Worm (Caenorhabditis elegans) whole organism, young adult: ENCODE results near the gene crn-7.

ENCODE experiments used
- C17E4.6 ChIP-seq: fragments of 200-800 bp; sonication (Bioruptor generic); IDR thresholded peaks from 2 replicates; pipeline ENCODE4 v1.3.6; 2022; ENCODE audit warnings: missing genetic modification reagents, missing genetic modification characterization, missing compliant biosample characterization
- F23B12.7 ChIP-seq: sonication (generic microtip); optimal IDR thresholded peaks from 2 replicates; lab custom pipeline; 2017; ENCODE audit warnings: missing genetic modification characterization, mild to moderate bottlenecking, missing compliant biosample characterization, antibody characterized with exemption, moderate library complexity; ENCODE audit not compliant: insufficient read depth
- F39B2.1 ChIP-seq: fragments of 200-800 bp; sonication (Bioruptor generic); IDR thresholded peaks from 2 replicates; pipeline ENCODE4 v1.3.6; 2022; ENCODE audit warnings: missing genetic modification reagents, missing genetic modification characterization, missing compliant biosample characterization
- F49E8.2 ChIP-seq: sonication (generic microtip); optimal IDR thresholded peaks from 3 replicates; lab custom pipeline; 2017; ENCODE audit warnings: missing genetic modification characterization, mild to moderate bottlenecking, missing compliant biosample characterization, antibody characterized with exemption, moderate library complexity; ENCODE audit not compliant: insufficient read depth
- F52B5.7 ChIP-seq: sonication (generic microtip); optimal IDR thresholded peaks from 2 replicates; lab custom pipeline; 2016; ENCODE audit warnings: mild to moderate bottlenecking, missing genetic modification characterization, missing compliant biosample characterization
- F55B11.4 ChIP-seq: sonication (generic microtip); optimal IDR thresholded peaks from 2 replicates; lab custom pipeline; 2016; ENCODE audit warnings: missing compliant biosample characterization, missing genetic modification characterization, borderline replicate concordance; ENCODE audit not compliant: insufficient read depth
- F57C9.4 ChIP-seq: sonication (generic microtip); optimal IDR thresholded peaks from 2 replicates; lab custom pipeline; 2017; ENCODE audit warnings: mild to moderate bottlenecking, missing genetic modification characterization, missing compliant biosample characterization
- T26A5.8 ChIP-seq: sonication (generic microtip); optimal IDR thresholded peaks from 2 replicates; lab custom pipeline; 2016; ENCODE audit warnings: missing genetic modification characterization, missing compliant biosample characterization
- Y67H2A.10 ChIP-seq: fragments of 200-800 bp; sonication (Bioruptor generic); conservative IDR thresholded peaks from 2 replicates; pipeline ENCODE4 v1.3.6; 2022; ENCODE audit warnings: missing genetic modification reagents, missing genetic modification characterization, missing compliant biosample characterization
- Y79H2A.3 ChIP-seq: fragments of 200-800 bp; sonication (Bioruptor generic); conservative IDR thresholded peaks from 2 replicates; pipeline ENCODE4 v1.3.6; 2022; ENCODE audit warnings: missing genetic modification reagents, missing genetic modification characterization, missing compliant biosample characterization
- bed-1 ChIP-seq: fragments of 200-800 bp; sonication (Bioruptor generic); IDR thresholded peaks from 2 replicates; pipeline ENCODE4 v1.3.6; 2022; ENCODE audit warnings: missing genetic modification reagents, missing genetic modification characterization, missing compliant biosample characterization
- cebp-1 ChIP-seq, 2 experiments: fragments of 200-800 bp in 1 of 2; sonication (Bioruptor generic) in 1 of 2; sonication (generic microtip) in 1 of 2; IDR thresholded peaks in 1 of 2; optimal IDR thresholded peaks in 1 of 2; 2 replicates each; pipeline versions ENCODE4 v1.3.6 to Lab custom; 2017 to 2022; ENCODE audit warnings: missing compliant biosample characterization in 2 of 2, missing genetic modification characterization in 2 of 2, mild to moderate bottlenecking in 1 of 2, missing genetic modification reagents in 1 of 2, moderate library complexity in 1 of 2
- cebp-2 ChIP-seq: fragments of 200-800 bp; sonication (Bioruptor generic); IDR thresholded peaks from 2 replicates; pipeline ENCODE4 v1.3.6; 2022; ENCODE audit warnings: missing genetic modification characterization, missing compliant biosample characterization
- die-1 ChIP-seq: sonication (generic microtip); optimal IDR thresholded peaks from 2 replicates; lab custom pipeline; 2016; ENCODE audit warnings: missing genotype, mild to moderate bottlenecking, missing genetic modification characterization, missing compliant biosample characterization
- dox-1 ChIP-seq: fragments of 200-800 bp; sonication (Bioruptor generic); IDR thresholded peaks from 2 replicates; pipeline ENCODE4 v1.3.6; 2022; ENCODE audit warnings: missing genetic modification reagents, missing genetic modification characterization, missing compliant biosample characterization
- egl-18 ChIP-seq: fragments of 200-800 bp; sonication (Bioruptor generic); IDR thresholded peaks from 2 replicates; pipeline ENCODE4 v1.3.6; 2022; ENCODE audit warnings: missing genetic modification reagents, missing genetic modification characterization, missing compliant biosample characterization
- egrh-3 ChIP-seq: fragments of 200-800 bp; sonication (Bioruptor generic); IDR thresholded peaks from 2 replicates; pipeline ENCODE4 v1.3.6; 2022; ENCODE audit warnings: missing genetic modification reagents, missing genetic modification characterization, missing compliant biosample characterization
- hlh-12 ChIP-seq: sonication (generic microtip); optimal IDR thresholded peaks from 2 replicates; lab custom pipeline; 2016; ENCODE audit warnings: missing genetic modification characterization, missing compliant biosample characterization
- let-526 ChIP-seq: fragments of 200-800 bp; sonication (Bioruptor generic); IDR thresholded peaks from 2 replicates; pipeline ENCODE4 v1.3.6; 2022; ENCODE audit warnings: missing genetic modification reagents, missing genetic modification characterization, missing compliant biosample characterization
- let-607 ChIP-seq, 2 experiments: fragments of 200-800 bp in 1 of 2; sonication (Bioruptor generic) in 1 of 2; sonication (generic microtip) in 1 of 2; optimal IDR thresholded peaks; 2 replicates each; lab custom pipeline; 2016 to 2018; ENCODE audit warnings: mild to moderate bottlenecking in 2 of 2, missing compliant biosample characterization in 2 of 2, missing genetic modification characterization in 2 of 2, moderate library complexity in 2 of 2, missing genotype in 1 of 2
- lin-26 ChIP-seq: fragments of 200-800 bp; sonication (Bioruptor generic); IDR thresholded peaks from 2 replicates; pipeline ENCODE4 v1.3.6; 2022; ENCODE audit warnings: missing genetic modification reagents, missing genetic modification characterization, missing compliant biosample characterization
- lin-54 ChIP-seq: fragments of 200-800 bp; sonication (Bioruptor generic); optimal IDR thresholded peaks from 2 replicates; lab custom pipeline; 2018; ENCODE audit warnings: mild to moderate bottlenecking, missing genetic modification characterization, missing compliant biosample characterization
- lir-1 ChIP-seq: fragments of 200-800 bp; sonication (Bioruptor generic); conservative IDR thresholded peaks from 2 replicates; pipeline ENCODE4 v1.3.6; 2022; ENCODE audit warnings: missing genetic modification reagents, missing genetic modification characterization, missing compliant biosample characterization
- lsy-27 ChIP-seq: sonication (generic microtip); optimal IDR thresholded peaks from 2 replicates; lab custom pipeline; 2017; ENCODE audit warnings: missing genetic modification characterization, mild to moderate bottlenecking, missing compliant biosample characterization, antibody characterized with exemption, missing genotype, borderline replicate concordance; ENCODE audit not compliant: insufficient read depth
- mcd-1 ChIP-seq: fragments of 200-800 bp; sonication (Bioruptor generic); IDR thresholded peaks from 2 replicates; pipeline ENCODE4 v1.3.6; 2022; ENCODE audit warnings: missing genetic modification reagents, missing genetic modification characterization, missing compliant biosample characterization
- mes-4 ChIP-seq: sonication (generic microtip); optimal IDR thresholded peaks from 2 replicates; lab custom pipeline; 2016; ENCODE audit warnings: missing genotype, missing genetic modification characterization, missing compliant biosample characterization
- nfyb-1 ChIP-seq: fragments of 200-800 bp; sonication (Bioruptor generic); IDR thresholded peaks from 2 replicates; pipeline ENCODE4 v1.3.6; 2022; ENCODE audit warnings: missing genetic modification reagents, missing genetic modification characterization, missing compliant biosample characterization
- nhr-120 ChIP-seq: fragments of 200-800 bp; sonication (Bioruptor generic); IDR thresholded peaks from 2 replicates; pipeline ENCODE4 v1.3.6; 2022; ENCODE audit warnings: missing genetic modification characterization, missing compliant biosample characterization
- nhr-80 ChIP-seq: sonication (generic microtip); optimal IDR thresholded peaks from 2 replicates; lab custom pipeline; 2016; ENCODE audit warnings: missing genetic modification characterization, missing compliant biosample characterization
- rec-8 ChIP-seq, 2 experiments: sonication (generic microtip); optimal IDR thresholded peaks; 2 replicates each; lab custom pipeline; 2016; ENCODE audit warnings: mild to moderate bottlenecking in 2 of 2, missing genetic modification characterization in 2 of 2, missing genetic modification reagents in 2 of 2, missing genotype in 2 of 2, missing biosample characterization in 1 of 2, missing compliant biosample characterization in 1 of 2, moderate library complexity in 1 of 2
- rpc-1 ChIP-seq, 2 experiments: fragments of 150-350 bp in 1 of 2; sonication (generic microtip) in 1 of 2; optimal IDR thresholded peaks; 2 replicates each; lab custom pipeline; 2014 to 2018; ENCODE audit warnings: missing biosample characterization in 1 of 2, missing genetic modification characterization in 1 of 2, missing genetic modification reagents in 1 of 2, missing genotype in 1 of 2
- snpc-1.3 ChIP-seq: sonication (generic microtip); optimal IDR thresholded peaks from 2 replicates; lab custom pipeline; 2017; ENCODE audit warnings: missing genetic modification characterization, mild to moderate bottlenecking, missing compliant biosample characterization, antibody characterized with exemption, moderate library complexity, missing genotype, missing genetic modification reagents; ENCODE audit not compliant: insufficient read depth
- snpc-4 ChIP-seq, 5 experiments: fragments of 150-350 bp in 1 of 5; sonication (generic microtip) in 4 of 5; optimal IDR thresholded peaks; 2 replicates each; lab custom pipeline; 2014 to 2018; ENCODE audit warnings: missing genetic modification characterization in 5 of 5, missing biosample characterization in 3 of 5, antibody characterized with exemption in 2 of 5, mild to moderate bottlenecking in 2 of 5, missing compliant biosample characterization in 2 of 5, missing genotype in 2 of 5, moderate library complexity in 2 of 5, missing genetic modification reagents in 1 of 5
- somi-1 ChIP-seq: fragments of 200-800 bp; sonication (Bioruptor generic); optimal IDR thresholded peaks from 2 replicates; lab custom pipeline; 2018; ENCODE audit warnings: mild to moderate bottlenecking, missing genetic modification characterization, missing compliant biosample characterization
- tlf-1 ChIP-seq: fragments of 200-800 bp; sonication (Bioruptor generic); optimal IDR thresholded peaks from 2 replicates; lab custom pipeline; 2018; ENCODE audit warnings: mild to moderate bottlenecking, missing genetic modification characterization, missing compliant biosample characterization
- xnd-1 ChIP-seq: sonication (generic microtip); optimal IDR thresholded peaks from 2 replicates; lab custom pipeline; 2016; ENCODE audit warnings: missing genotype, missing genetic modification reagents, missing genetic modification characterization, missing compliant biosample characterization
- zfh-2 ChIP-seq: fragments of 200-800 bp; sonication (Bioruptor generic); conservative IDR thresholded peaks from 2 replicates; pipeline ENCODE4 v1.3.6; 2022; ENCODE audit warnings: missing genetic modification reagents, missing genetic modification characterization, missing compliant biosample characterization
- ztf-26 ChIP-seq: sonication (generic microtip); optimal IDR thresholded peaks from 2 replicates; lab custom pipeline; 2017; ENCODE audit warnings: missing genetic modification characterization, missing compliant biosample characterization
- ztf-28 ChIP-seq: fragments of 200-800 bp; sonication (Bioruptor generic); IDR thresholded peaks from 2 replicates; pipeline ENCODE4 v1.3.6; 2022; ENCODE audit warnings: missing genetic modification reagents, missing genetic modification characterization, missing compliant biosample characterization

Gene crn-7

ce11 chrIII:8258045-8258444, 10.3 kb upstream of the crn-7 start, which contains the start of gene ncr-2:
Gene ncr-2, plus strand, starts transcription at chrIII:8258345.
- TF ChIP-seq nhr-120 (no peak), cebp-2 (no peak), egl-18 (GFP tag; lab: Robert Waterston, UW) (no peak)

- peak; percentile 95 for TF ChIP-seq zfh-2 (GFP tag; lab: Robert Waterston, UW)
- TF ChIP-seq F52B5.7: peak; percentile 44
- 0 out of 2 replicates have a peak, but pooled peaks have one; percentile 9 for TF ChIP-seq nfyb-1 (GFP tag; lab: Robert Waterston, UW)
- peak; percentile 97 for TF ChIP-seq egrh-3
- TF ChIP-seq mcd-1: peak; percentile 27; the same call in 1 of the 2 replicates
- 0 out of 2 replicates have a peak, but pooled peaks have one; percentile 23 for TF ChIP-seq dox-1
- no peak for TF ChIP-seq F39B2.1
- no peak for TF ChIP-seq ztf-28 (GFP tag; lab: Robert Waterston, UW)
Measured at ce11 chrIII:8262599-8262998, 5.7 kb upstream of the crn-7 start.

ce11 chrIII:8263377-8263776, 5.0 kb upstream of the crn-7 start, which contains the start of gene col-91:
Gene col-91, minus strand, starts transcription at chrIII:8263664.
- no peak for TF ChIP-seq F39B2.1
- no peak for TF ChIP-seq lir-1
- no peak for TF ChIP-seq lin-54 (GFP tag; lab: Kevin White, UChicago)
- no peak for TF ChIP-seq somi-1 (GFP tag; lab: Kevin White, UChicago)
- TF ChIP-seq F49E8.2: no peak
- no peak for TF ChIP-seq hlh-12 (tag; lab: Kevin White, UChicago)
- TF ChIP-seq xnd-1 (tag; lab: Kevin White, UChicago): no peak
- no peak for TF ChIP-seq die-1 (tag; lab: Kevin White, UChicago)
- TF ChIP-seq egrh-3: no peak
- no peak for TF ChIP-seq tlf-1 (GFP tag; lab: Kevin White, UChicago)
- TF ChIP-seq F55B11.4 (tag; lab: Kevin White, UChicago): no peak
- TF ChIP-seq mes-4 (tag; lab: Kevin White, UChicago): no peak
- no peak for TF ChIP-seq ztf-26

- TF ChIP-seq mcd-1: peak; percentile 86
- no peak for TF ChIP-seq rec-8 (tag; optimal IDR thresholded peaks at IDR 0.05; lab: Kevin White, UChicago)
Measured at ce11 chrIII:8265753-8266152, 2.6 kb upstream of the crn-7 start, which contains the start of gene mrps-9. Gene mrps-9, plus strand, starts transcription at chrIII:8266062.

DNA sequence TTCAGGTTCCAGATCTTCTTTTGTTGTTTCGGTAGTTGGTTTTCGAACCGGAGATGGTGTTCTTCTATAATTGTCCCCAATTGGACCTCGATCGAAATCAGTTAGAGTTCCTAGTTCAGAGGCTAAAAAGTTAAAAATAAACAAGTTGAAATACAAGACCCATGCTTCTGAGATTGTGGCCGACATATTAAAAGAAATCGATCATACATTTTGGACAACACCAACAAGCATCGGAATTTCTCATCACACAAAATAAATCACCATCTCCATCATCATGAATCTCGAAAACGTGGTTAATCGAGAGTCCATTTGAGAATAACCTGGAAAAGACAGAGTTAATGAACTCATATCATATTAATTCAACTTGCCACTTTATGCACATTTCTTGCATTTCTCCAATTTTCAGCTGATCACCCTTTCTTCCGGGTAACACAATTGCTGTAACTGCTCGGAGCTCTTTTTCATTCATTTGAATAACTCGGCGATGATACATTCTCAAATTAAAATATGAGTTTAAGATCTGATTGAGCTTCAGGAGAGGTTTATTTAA, 3.4 kb downstream of the crn-7 start, which contains the start of the genes mps-4 and F09G8.10:
Gene mps-4 (minus strand): TSS at position 101 of the 550 bp plus-strand sequence.
Gene F09G8.10 (minus strand): TSS at position 500 of the 550 bp plus-strand sequence.
- TF ChIP-seq let-526 (GFP tag; lab: Robert Waterston, UW) (no peak), Y79H2A.3 (GFP tag; lab: Robert Waterston, UW) (no peak), lin-26 (GFP tag; lab: Robert Waterston, UW) (no peak), cebp-1 (GFP tag; IDR thresholded peaks at IDR 0.05; lab: Robert Waterston, UW) (no peak), cebp-1 (tag; optimal IDR thresholded peaks at IDR 0.05; lab: Kevin White, UChicago) (no peak), let-607 (tag; optimal IDR thresholded peaks at IDR 0.05; lab: Kevin White, UChicago) (no peak), snpc-4 (GFP tag; optimal IDR thresholded peaks at IDR 0.05; lab: Kevin White, UChicago) (no peak), snpc-4 (tag; optimal IDR thresholded peaks at IDR 0.05; lab: Kevin White, UChicago) (no peak), F23B12.7 (no peak), ztf-26 (no peak), ztf-28 (GFP tag; lab: Robert Waterston, UW) (no peak), nhr-80 (tag; lab: Kevin White, UChicago) (no peak), snpc-1.3 (no peak), T26A5.8 (tag; lab: Kevin White, UChicago) (no peak), rpc-1 (optimal IDR thresholded peaks at IDR 0.05; lab: Kevin White, UChicago) (no peak), rpc-1 (tag; optimal IDR thresholded peaks at IDR 0.05; lab: Kevin White, UChicago) (no peak), bed-1 (GFP tag; lab: Robert Waterston, UW) (no peak), Y67H2A.10 (GFP tag; lab: Robert Waterston, UW) (no peak), C17E4.6 (GFP tag; lab: Robert Waterston, UW) (no peak), F57C9.4 (tag; lab: Kevin White, UChicago) (no peak), lsy-27 (tag; lab: Kevin White, UChicago) (no peak)
- TF ChIP-seq, all 124 proteins: peak for 0
